Fruit fly (Drosophila melanogaster) whole organism, embryonic: ENCODE results near the gene CG7378.

Experiments
- CG10321 ChIP-seq: fragments of 200-800 bp; sonication (Bioruptor generic); IDR thresholded peaks from 2 replicates; pipeline ENCODE4 v1.3.6; 2022; ENCODE audit warnings: missing biosample characterization, missing genetic modification characterization
- CG10366 ChIP-seq: fragments of 200-800 bp; sonication (Bioruptor generic); IDR thresholded peaks from 2 replicates; pipeline ENCODE4 v1.3.6; 2022; ENCODE audit warnings: missing biosample characterization, missing genetic modification characterization
- CG10565 ChIP-seq: fragments of 200-800 bp; sonication (Bioruptor generic); optimal IDR thresholded peaks from 3 replicates; lab custom pipeline; 2016; ENCODE audit warnings: missing biosample characterization, mild to moderate bottlenecking, missing genetic modification characterization
- CG11723 ChIP-seq: fragments of 200-800 bp; sonication (Bioruptor generic); optimal IDR thresholded peaks from 2 replicates; lab custom pipeline; 2017; ENCODE audit warnings: missing biosample characterization, mild to moderate bottlenecking, missing genetic modification characterization
- CG12219 ChIP-seq: fragments of 200-800 bp; sonication (Bioruptor generic); optimal IDR thresholded peaks from 3 replicates; lab custom pipeline; 2018; ENCODE audit warnings: missing biosample characterization, mild to moderate bottlenecking, missing genetic modification characterization
- CG1233 ChIP-seq: fragments of 200-800 bp; sonication (Bioruptor generic); optimal IDR thresholded peaks from 4 replicates; lab custom pipeline; 2018; ENCODE audit warnings: missing biosample characterization, mild to moderate bottlenecking, missing genetic modification characterization
- CG12942 ChIP-seq: fragments of 200-800 bp; sonication (Bioruptor generic); optimal IDR thresholded peaks from 3 replicates; lab custom pipeline; 2016; ENCODE audit warnings: missing biosample characterization, missing genetic modification characterization
- CG15269 ChIP-seq: fragments of 200-800 bp; sonication (Bioruptor generic); optimal IDR thresholded peaks from 2 replicates; lab custom pipeline; 2018; ENCODE audit warnings: missing biosample characterization, mild to moderate bottlenecking, missing genetic modification characterization, moderate library complexity
- CG17385 ChIP-seq: fragments of 200-800 bp; sonication (Bioruptor generic); optimal IDR thresholded peaks from 3 replicates; lab custom pipeline; 2018; ENCODE audit warnings: missing biosample characterization, mild to moderate bottlenecking, missing genetic modification characterization
- CG2129 ChIP-seq: fragments of 200-800 bp; sonication (Bioruptor generic); IDR thresholded peaks from 2 replicates; pipeline ENCODE4 v1.3.6; 2022; ENCODE audit warnings: missing biosample characterization, missing genetic modification characterization; ENCODE audit not compliant: partially characterized antibody
- CG2199 ChIP-seq: fragments of 200-800 bp; sonication (Bioruptor generic); IDR thresholded peaks from 3 replicates; pipeline ENCODE4 v1.3.6; 2022; ENCODE audit warnings: missing biosample characterization, missing genetic modification characterization
- CG31441 ChIP-seq: fragments of 200-800 bp; sonication (Bioruptor generic); IDR thresholded peaks from 2 replicates; pipeline ENCODE4 v1.3.6; 2022; ENCODE audit warnings: missing biosample characterization, missing genetic modification characterization
- CG3163 ChIP-seq: fragments of 200-800 bp; sonication (Bioruptor generic); optimal IDR thresholded peaks from 3 replicates; lab custom pipeline; 2016; ENCODE audit warnings: missing biosample characterization, missing genetic modification characterization
- CG32767 ChIP-seq: fragments of 200-800 bp; sonication (Bioruptor generic); IDR thresholded peaks from 2 replicates; pipeline ENCODE4 v1.3.6; 2022; ENCODE audit warnings: missing biosample characterization, missing genetic modification characterization
- CG33557 ChIP-seq: fragments of 200-800 bp; sonication (Bioruptor generic); optimal IDR thresholded peaks from 2 replicates; lab custom pipeline; 2019; ENCODE audit warnings: missing biosample characterization, mild to moderate bottlenecking, missing genetic modification characterization, moderate library complexity
- CG3407 ChIP-seq: fragments of 200-800 bp; sonication (Bioruptor generic); optimal IDR thresholded peaks from 2 replicates; lab custom pipeline; 2018; ENCODE audit warnings: missing biosample characterization, mild to moderate bottlenecking, missing genetic modification characterization
- CG34224 ChIP-seq: fragments of 200-800 bp; sonication (Bioruptor generic); IDR thresholded peaks from 3 replicates; pipeline ENCODE4 v1.3.6; 2022; ENCODE audit warnings: missing biosample characterization, missing genetic modification characterization; ENCODE audit not compliant: partially characterized antibody
- CG4360 ChIP-seq: fragments of 200-800 bp; sonication (Bioruptor generic); IDR thresholded peaks from 2 replicates; pipeline ENCODE4 v1.3.6; 2022; ENCODE audit warnings: missing biosample characterization, missing genetic modification characterization
- CG6254 ChIP-seq: fragments of 200-800 bp; sonication (Bioruptor generic); optimal IDR thresholded peaks from 3 replicates; lab custom pipeline; 2017; ENCODE audit warnings: mild to moderate bottlenecking, missing biosample characterization, missing genetic modification reagents, missing genetic modification characterization
- CG7357 ChIP-seq: fragments of 200-800 bp; sonication (Bioruptor generic); IDR thresholded peaks from 3 replicates; pipeline ENCODE4 v1.3.6; 2022; ENCODE audit warnings: missing biosample characterization, missing genetic modification characterization
- CG9727 ChIP-seq: fragments of 200-800 bp; sonication (Bioruptor generic); optimal IDR thresholded peaks from 3 replicates; lab custom pipeline; 2017; ENCODE audit warnings: missing biosample characterization, mild to moderate bottlenecking, missing genetic modification characterization
- CG9797 ChIP-seq: fragments of 200-800 bp; sonication (Bioruptor generic); optimal IDR thresholded peaks from 3 replicates; lab custom pipeline; 2018; ENCODE audit warnings: missing biosample characterization, mild to moderate bottlenecking, missing genetic modification characterization
- CG9932 ChIP-seq: fragments of 200-800 bp; sonication (Bioruptor generic); IDR thresholded peaks from 2 replicates; pipeline ENCODE4 v1.3.6; 2022; ENCODE audit warnings: missing biosample characterization, missing genetic modification characterization
- CoRest ChIP-seq: fragments of 200-800 bp; sonication (Bioruptor generic); optimal IDR thresholded peaks from 3 replicates; lab custom pipeline; 2018; ENCODE audit warnings: missing biosample characterization, mild to moderate bottlenecking, missing genetic modification characterization, moderate library complexity
- CrebB ChIP-seq: fragments of 200-800 bp; sonication (Bioruptor generic); optimal IDR thresholded peaks from 3 replicates; lab custom pipeline; 2018; ENCODE audit warnings: missing biosample characterization, mild to moderate bottlenecking, missing genetic modification characterization
- D19B ChIP-seq: fragments of 200-800 bp; sonication (Bioruptor generic); optimal IDR thresholded peaks from 2 replicates; lab custom pipeline; 2017; ENCODE audit warnings: missing biosample characterization, mild to moderate bottlenecking, missing genetic modification characterization
- HLH3B ChIP-seq: fragments of 200-800 bp; sonication (Bioruptor generic); IDR thresholded peaks from 2 replicates; pipeline ENCODE4 v1.3.6; 2022; ENCODE audit warnings: missing biosample characterization, missing genetic modification characterization
- HmgD ChIP-seq: fragments of 200-800 bp; sonication (Bioruptor generic); optimal IDR thresholded peaks from 3 replicates; lab custom pipeline; 2016; ENCODE audit warnings: missing biosample characterization, missing genetic modification characterization
- Hmx ChIP-seq: fragments of 200-800 bp; sonication (Bioruptor generic); optimal IDR thresholded peaks from 2 replicates; lab custom pipeline; 2016; ENCODE audit warnings: missing biosample characterization, missing genetic modification characterization
- Myb ChIP-seq: fragments of 200-800 bp; sonication (Bioruptor generic); optimal IDR thresholded peaks from 2 replicates; lab custom pipeline; 2016; ENCODE audit warnings: missing biosample characterization, missing genetic modification characterization
- Poxn ChIP-seq: fragments of 200-800 bp; sonication (Bioruptor generic); IDR thresholded peaks from 2 replicates; pipeline ENCODE4 v1.3.6; 2022; ENCODE audit warnings: missing biosample characterization, missing genetic modification characterization
- Sry-δ ChIP-seq: fragments of 200-800 bp; sonication (Bioruptor generic); optimal IDR thresholded peaks from 2 replicates; lab custom pipeline; 2016; ENCODE audit warnings: missing biosample characterization, missing genetic modification characterization
- al ChIP-seq: fragments of 200-800 bp; sonication (Bioruptor generic); IDR thresholded peaks from 2 replicates; pipeline ENCODE4 v1.3.6; 2022; ENCODE audit warnings: missing biosample characterization, missing genetic modification characterization
- ap ChIP-seq: fragments of 200-800 bp; sonication (Bioruptor generic); IDR thresholded peaks from 2 replicates; pipeline ENCODE4 v1.3.6; 2022; ENCODE audit warnings: missing biosample characterization, missing genetic modification characterization
- br ChIP-seq: fragments of >200 bp; optimal IDR thresholded peaks from 2 replicates; lab custom pipeline; 2017
- caup ChIP-seq: fragments of 200-800 bp; sonication (Bioruptor generic); optimal IDR thresholded peaks from 3 replicates; lab custom pipeline; 2017; ENCODE audit warnings: missing biosample characterization, mild to moderate bottlenecking, missing genetic modification characterization, moderate library complexity; ENCODE audit not compliant: severe bottlenecking
- chif ChIP-seq, 2 experiments: fragments of 200-800 bp; sonication (Bioruptor generic); optimal IDR thresholded peaks; 3 replicates each; lab custom pipeline; 2016; ENCODE audit warnings: missing biosample characterization in 2 of 2, missing genetic modification characterization in 2 of 2
- dati ChIP-seq: fragments of 200-800 bp; sonication (Bioruptor generic); IDR thresholded peaks from 2 replicates; pipeline ENCODE4 v1.3.6; 2022; ENCODE audit warnings: missing biosample characterization, missing genetic modification characterization
- dmrt99B ChIP-seq: fragments of 200-800 bp; sonication (Bioruptor generic); optimal IDR thresholded peaks from 2 replicates; lab custom pipeline; 2018; ENCODE audit warnings: missing biosample characterization, mild to moderate bottlenecking, missing genetic modification characterization, moderate library complexity
- emc ChIP-seq: fragments of 200-800 bp; sonication (Bioruptor generic); optimal IDR thresholded peaks from 2 replicates; lab custom pipeline; 2016; ENCODE audit warnings: missing biosample characterization, missing genetic modification characterization
- ems ChIP-seq: fragments of 200-800 bp; sonication (Bioruptor generic); optimal IDR thresholded peaks from 3 replicates; lab custom pipeline; 2016; ENCODE audit warnings: missing biosample characterization, missing genetic modification characterization
- gsb ChIP-seq: fragments of 200-800 bp; sonication (Bioruptor generic); IDR thresholded peaks from 2 replicates; pipeline ENCODE4 v1.3.6; 2022; ENCODE audit warnings: missing biosample characterization, missing genetic modification characterization
- insv ChIP-seq, 2 experiments: fragments of 200-800 bp; sonication (Bioruptor generic); optimal IDR thresholded peaks; 3 replicates each; lab custom pipeline; 2016 to 2018; ENCODE audit warnings: missing biosample characterization in 2 of 2, missing genetic modification characterization in 2 of 2
- inv ChIP-seq: fragments of 200-800 bp; sonication (Bioruptor generic); IDR thresholded peaks from 2 replicates; pipeline ENCODE4 v1.3.6; 2022; ENCODE audit warnings: missing biosample characterization, missing genetic modification characterization; ENCODE audit not compliant: partially characterized antibody
- mam ChIP-seq: fragments of 200-800 bp; sonication (Bioruptor generic); optimal IDR thresholded peaks from 3 replicates; lab custom pipeline; 2016; ENCODE audit warnings: missing biosample characterization, missing genetic modification characterization
- otp ChIP-seq: fragments of 200-800 bp; sonication (Bioruptor generic); IDR thresholded peaks from 3 replicates; pipeline ENCODE4, ENCODE4 v1.3.6; 2022; ENCODE audit warnings: missing biosample characterization, missing genetic modification characterization
- pan ChIP-seq, 4 experiments: fragments of >200 bp in 3 of 4; fragments of 200-800 bp in 1 of 4; sonication (Bioruptor generic) in 1 of 4; optimal IDR thresholded peaks in 3 of 4; IDR thresholded peaks in 1 of 4; 2 replicates each; pipeline versions ENCODE4 v1.3.6 to Lab custom; 2017 to 2022; ENCODE audit warnings: missing biosample characterization in 2 of 4, missing genetic modification characterization in 2 of 4, mixed read lengths in 1 of 4
- row ChIP-seq: fragments of 200-800 bp; sonication (Bioruptor generic); IDR thresholded peaks from 3 replicates; pipeline ENCODE4 v1.3.6; 2022; ENCODE audit warnings: missing biosample characterization, missing genetic modification characterization
- sim ChIP-seq: fragments of 200-800 bp; sonication (Bioruptor generic); IDR thresholded peaks from 2 replicates; pipeline ENCODE4 v1.3.6; 2022; ENCODE audit warnings: missing biosample characterization, missing genetic modification characterization
- sima ChIP-seq: fragments of 200-800 bp; sonication (Bioruptor generic); optimal IDR thresholded peaks from 2 replicates; lab custom pipeline; 2016; ENCODE audit warnings: missing biosample characterization, missing genetic modification characterization
- vfl ChIP-seq: fragments of 200-800 bp; sonication (Bioruptor generic); optimal IDR thresholded peaks from 2 replicates; lab custom pipeline; 2016; ENCODE audit warnings: missing biosample characterization, missing genetic modification characterization

CG7378 gene

dm6 chrX:18923531-18923930 lies 23.3 kb downstream of the CG7378 start (continued):
- TF ChIP-seq sima (GFP tag; lab: Kevin White, UChicago) (no peak), CG33557 (no peak), Poxn (GFP tag; lab: Robert Waterston, UW) (no peak), Hmx (GFP tag; lab: Kevin White, UChicago) (no peak), caup (GFP tag; lab: Kevin White, UChicago) (no peak), pan (optimal IDR thresholded peaks at IDR 0.05; lab: Kevin White, UChicago) (no peak), pan (GFP tag; optimal IDR thresholded peaks at IDR 0.05 in 1 of 2, IDR thresholded peaks at IDR 0.05 in 1 of 2) (peak in 1 of 2 experiments; percentile 58), CG12942 (GFP tag; lab: Kevin White, UChicago) (peak; percentile 24), CG34224 (GFP tag; lab: Robert Waterston, UW) (no peak), CG3163 (GFP tag; lab: Kevin White, UChicago) (no peak), CrebB (tag; lab: Kevin White, UChicago) (no peak), CG31441 (GFP tag; lab: Robert Waterston, UW) (peak; percentile 58; the same call in 1 of the 2 replicates), CG10366 (peak; percentile 63), mam (peak; percentile 4), CG9727 (GFP tag; lab: Kevin White, UChicago) (no peak), CG7357 (GFP tag; lab: Robert Waterston, UW) (peak; percentile 49; the same call in 1 of the 3 replicates), CG9797 (GFP tag; lab: Kevin White, UChicago) (no peak), dati (GFP tag; lab: Robert Waterston, UW) (0 out of 2 replicates have a peak, but pooled peaks have one; percentile 5), CG2129 (GFP tag; lab: Robert Waterston, UW) (no peak), Myb (GFP tag; lab: Kevin White, UChicago) (no peak), HLH3B (GFP tag; lab: Robert Waterston, UW) (peak; percentile 62), CG10565 (GFP tag; lab: Kevin White, UChicago) (peak; percentile 12), D19B (no peak), row (GFP tag; lab: Robert Waterston, UW) (peak; percentile 61), vfl (no peak), CG11723 (GFP tag; lab: Kevin White, UChicago) (no peak), CG6254 (GFP tag; lab: Kevin White, UChicago) (peak; percentile 58), CG1233 (GFP tag; lab: Kevin White, UChicago) (no peak), CG32767 (GFP tag; lab: Robert Waterston, UW) (peak; percentile 44; the same call in 1 of the 2 replicates), chif (GFP tag; optimal IDR thresholded peaks at IDR 0.05; lab: Kevin White, UChicago) (peak; percentile 64 to 68), ems (GFP tag; lab: Kevin White, UChicago) (peak; percentile 29), Sry-δ (GFP tag; lab: Kevin White, UChicago) (peak; percentile 23), CG10321 (GFP tag; lab: Robert Waterston, UW) (no peak), HmgD (no peak), sim (GFP tag; lab: Robert Waterston, UW) (no peak), CG15269 (tag; lab: Kevin White, UChicago) (peak; percentile 33), CG12219 (GFP tag; lab: Kevin White, UChicago) (peak; percentile 49), ap (GFP tag; lab: Robert Waterston, UW) (peak; percentile 25; the same call in 1 of the 2 replicates), CoRest (tag; lab: Kevin White, UChicago) (peak; percentile 51), otp (GFP tag; lab: Robert Waterston, UW) (peak; percentile 69; the same call in 2 of the 3 replicates), CG9932 (GFP tag; lab: Robert Waterston, UW) (no peak), CG4360 (GFP tag; lab: Robert Waterston, UW) (0 out of 2 replicates have a peak, but pooled peaks have one; percentile 30), gsb (GFP tag; lab: Robert Waterston, UW) (no peak), CG3407 (GFP tag; lab: Kevin White, UChicago) (peak; percentile 46), inv (GFP tag; lab: Robert Waterston, UW) (no peak), emc (no peak), br (no peak), insv (GFP tag; optimal IDR thresholded peaks at IDR 0.05; lab: Kevin White, UChicago) (no peak), dmrt99B (tag; lab: Kevin White, UChicago) (peak; percentile 56), al (GFP tag; lab: Robert Waterston, UW) (peak; percentile 38), CG2199 (GFP tag; lab: Robert Waterston, UW) (peak; percentile 63; the same call in 1 of the 3 replicates), CG17385 (peak; percentile 31)
